Fruit fly (Drosophila melanogaster) whole organism, embryonic: ENCODE data around the gene CG7183.

Experiments used
- Abd-B ChIP-seq: fragments of 200-800 bp; sonication (Bioruptor generic); optimal IDR thresholded peaks from 2 replicates; lab custom pipeline; 2018; ENCODE audit warnings: missing biosample characterization, mild to moderate bottlenecking, missing genetic modification characterization, moderate library complexity
- B-H2 ChIP-seq: fragments of 200-800 bp; sonication (Bioruptor generic); optimal IDR thresholded peaks from 2 replicates; lab custom pipeline; 2018; ENCODE audit warnings: missing biosample characterization, mild to moderate bottlenecking, missing genetic modification characterization
- CG10366 ChIP-seq: fragments of 200-800 bp; sonication (Bioruptor generic); IDR thresholded peaks from 2 replicates; pipeline ENCODE4 v1.3.6; 2022; ENCODE audit warnings: missing biosample characterization, missing genetic modification characterization
- CG10543 ChIP-seq: fragments of 200-800 bp; sonication (Bioruptor generic); optimal IDR thresholded peaks from 3 replicates; lab custom pipeline; 2017; ENCODE audit warnings: missing biosample characterization, mild to moderate bottlenecking, missing genetic modification characterization, moderate library complexity
- CG12219 ChIP-seq: fragments of 200-800 bp; sonication (Bioruptor generic); optimal IDR thresholded peaks from 3 replicates; lab custom pipeline; 2018; ENCODE audit warnings: missing biosample characterization, mild to moderate bottlenecking, missing genetic modification characterization
- CG15479 ChIP-seq: fragments of 200-800 bp; sonication (Bioruptor generic); optimal IDR thresholded peaks from 3 replicates; lab custom pipeline; 2019; ENCODE audit warnings: missing biosample characterization, mild to moderate bottlenecking, missing genetic modification characterization, moderate library complexity
- CG1647 ChIP-seq: fragments of 200-800 bp; sonication (Bioruptor generic); optimal IDR thresholded peaks from 3 replicates; lab custom pipeline; 2016; ENCODE audit warnings: missing biosample characterization, missing genetic modification characterization
- CG1832 ChIP-seq: fragments of 200-800 bp; sonication (Bioruptor generic); optimal IDR thresholded peaks from 2 replicates; lab custom pipeline; 2017; ENCODE audit warnings: missing biosample characterization, mild to moderate bottlenecking, missing genetic modification characterization, inconsistent platforms
- CG2202 ChIP-seq: fragments of 200-800 bp; sonication (Bioruptor generic); optimal IDR thresholded peaks from 2 replicates; lab custom pipeline; 2018; ENCODE audit warnings: missing biosample characterization, mild to moderate bottlenecking, missing genetic modification characterization
- CG33213 ChIP-seq: fragments of 200-800 bp; sonication (Bioruptor generic); optimal IDR thresholded peaks from 3 replicates; lab custom pipeline; 2016; ENCODE audit warnings: missing biosample characterization, missing genetic modification characterization
- CG4328 ChIP-seq: fragments of 200-800 bp; sonication (Bioruptor generic); optimal IDR thresholded peaks from 3 replicates; lab custom pipeline; 2017; ENCODE audit warnings: missing biosample characterization, missing genetic modification reagents, missing genetic modification characterization
- CG4730 ChIP-seq: fragments of 200-800 bp; sonication (Bioruptor generic); IDR thresholded peaks from 2 replicates; pipeline ENCODE4 v1.3.6; 2022; ENCODE audit warnings: missing biosample characterization, missing genetic modification characterization
- CG6689 ChIP-seq: fragments of 200-800 bp; sonication (Bioruptor generic); IDR thresholded peaks from 2 replicates; pipeline ENCODE4 v1.3.6; 2022; ENCODE audit warnings: missing biosample characterization, missing genetic modification characterization
- CG6765 ChIP-seq: fragments of 200-800 bp; sonication (Bioruptor generic); optimal IDR thresholded peaks from 3 replicates; lab custom pipeline; 2017; ENCODE audit warnings: missing biosample characterization, mild to moderate bottlenecking, missing genetic modification characterization
- CG9817 ChIP-seq: fragments of 200-800 bp; sonication (Bioruptor generic); optimal IDR thresholded peaks from 2 replicates; lab custom pipeline; 2018; ENCODE audit warnings: missing biosample characterization, mild to moderate bottlenecking, missing genetic modification characterization, moderate library complexity
- Camta ChIP-seq: fragments of 200-800 bp; sonication (Bioruptor generic); optimal IDR thresholded peaks from 2 replicates; lab custom pipeline; 2016; ENCODE audit warnings: missing biosample characterization, missing genetic modification characterization
- Dad ChIP-seq: fragments of 200-800 bp; sonication (Bioruptor generic); optimal IDR thresholded peaks from 3 replicates; lab custom pipeline; 2016; ENCODE audit warnings: missing biosample characterization, missing genetic modification characterization
- Dbx ChIP-seq: fragments of 200-800 bp; sonication (Bioruptor generic); IDR thresholded peaks from 3 replicates; pipeline ENCODE4 v1.3.6; 2022; ENCODE audit warnings: missing biosample characterization, missing genetic modification characterization
- Dip2 ChIP-seq: fragments of 200-800 bp; sonication (Bioruptor generic); IDR thresholded peaks from 2 replicates; pipeline ENCODE4 v1.3.6; 2022; ENCODE audit warnings: missing biosample characterization, missing genetic modification characterization
- Ets65A ChIP-seq: fragments of 200-800 bp; sonication (Bioruptor generic); peaks from one replicate; lab custom pipeline; 2016; ENCODE audit warnings: missing biosample characterization, missing genetic modification characterization
- Fer1 ChIP-seq: fragments of 200-800 bp; sonication (Bioruptor generic); optimal IDR thresholded peaks from 2 replicates; lab custom pipeline; 2017; ENCODE audit warnings: missing biosample characterization, mild to moderate bottlenecking, missing genetic modification characterization
- H2.0 ChIP-seq: fragments of 200-800 bp; sonication (Bioruptor generic); IDR thresholded peaks from 2 replicates; pipeline ENCODE4 v1.3.6; 2022; ENCODE audit warnings: missing biosample characterization, missing genetic modification characterization
- Hmr ChIP-seq: fragments of 200-800 bp; sonication (Bioruptor generic); optimal IDR thresholded peaks from 3 replicates; lab custom pipeline; 2017; ENCODE audit warnings: mild to moderate bottlenecking, missing biosample characterization, missing genetic modification reagents, missing genetic modification characterization
- Hsf ChIP-seq: fragments of 200-800 bp; sonication (Bioruptor generic); optimal IDR thresholded peaks from 3 replicates; lab custom pipeline; 2016; ENCODE audit warnings: missing biosample characterization, missing genetic modification characterization
- Mad ChIP-seq: fragments of 200-800 bp; sonication (Bioruptor generic); optimal IDR thresholded peaks from 2 replicates; lab custom pipeline; 2016; ENCODE audit warnings: missing biosample characterization, missing genetic modification characterization
- Mes4 ChIP-seq: fragments of 200-800 bp; sonication (Bioruptor generic); optimal IDR thresholded peaks from 2 replicates; lab custom pipeline; 2016; ENCODE audit warnings: missing biosample characterization, missing genetic modification characterization
- Mrtf ChIP-seq: fragments of 200-800 bp; sonication (Bioruptor generic); IDR thresholded peaks from 3 replicates; pipeline ENCODE4 v1.3.6; 2022; ENCODE audit warnings: missing biosample characterization, missing genetic modification characterization
- NC2β ChIP-seq: fragments of 200-800 bp; sonication (Bioruptor generic); optimal IDR thresholded peaks from 2 replicates; lab custom pipeline; 2016; ENCODE audit warnings: missing biosample characterization, missing genetic modification characterization
- NFAT ChIP-seq: fragments of 200-800 bp; sonication (Bioruptor generic); IDR thresholded peaks from 2 replicates; pipeline ENCODE4 v1.3.6; 2022; ENCODE audit warnings: missing biosample characterization, missing genetic modification characterization
- Neu2 ChIP-seq: fragments of 200-800 bp; sonication (Bioruptor generic); optimal IDR thresholded peaks from 3 replicates; lab custom pipeline; 2016; ENCODE audit warnings: missing biosample characterization, missing genetic modification characterization, borderline replicate concordance
- Oli ChIP-seq: fragments of 200-800 bp; sonication (Bioruptor generic); optimal IDR thresholded peaks from 2 replicates; lab custom pipeline; 2018; ENCODE audit warnings: missing biosample characterization, mild to moderate bottlenecking, missing genetic modification characterization, moderate library complexity
- Poxn ChIP-seq: fragments of 200-800 bp; sonication (Bioruptor generic); IDR thresholded peaks from 2 replicates; pipeline ENCODE4 v1.3.6; 2022; ENCODE audit warnings: missing biosample characterization, missing genetic modification characterization
- Ptx1 ChIP-seq: fragments of 200-800 bp; sonication (Bioruptor generic); IDR thresholded peaks from 2 replicates; pipeline ENCODE4 v1.3.6; 2022; ENCODE audit warnings: missing biosample characterization, missing genetic modification characterization
- Spps ChIP-seq: fragments of 200-800 bp; sonication (Bioruptor generic); optimal IDR thresholded peaks from 2 replicates; lab custom pipeline; 2018; ENCODE audit warnings: missing biosample characterization, mild to moderate bottlenecking, missing genetic modification characterization
- Vsx1 ChIP-seq: fragments of 200-800 bp; sonication (Bioruptor generic); optimal IDR thresholded peaks from 2 replicates; lab custom pipeline; 2017; ENCODE audit warnings: missing biosample characterization, mild to moderate bottlenecking, missing genetic modification characterization, missing genetic modification reagents
- chif ChIP-seq, 2 experiments: fragments of 200-800 bp; sonication (Bioruptor generic); optimal IDR thresholded peaks; 3 replicates each; lab custom pipeline; 2016; ENCODE audit warnings: missing biosample characterization in 2 of 2, missing genetic modification characterization in 2 of 2
- crol ChIP-seq: fragments of 200-800 bp; sonication (Bioruptor generic); IDR thresholded peaks from 2 replicates; pipeline ENCODE4 v1.3.6; 2022; ENCODE audit warnings: missing biosample characterization, missing genetic modification characterization
- da ChIP-seq: fragments of 200-800 bp; sonication (Bioruptor generic); optimal IDR thresholded peaks from 2 replicates; lab custom pipeline; 2016; ENCODE audit warnings: missing biosample characterization, missing genetic modification characterization
- fd64A ChIP-seq: fragments of 200-800 bp; sonication (Bioruptor generic); optimal IDR thresholded peaks from 3 replicates; lab custom pipeline; 2018; ENCODE audit warnings: missing biosample characterization, mild to moderate bottlenecking, missing genetic modification characterization
- gcm2 ChIP-seq: fragments of 200-800 bp; sonication (Bioruptor generic); optimal IDR thresholded peaks from 2 replicates; lab custom pipeline; 2016; ENCODE audit warnings: missing biosample characterization, missing genetic modification characterization
- gfzf ChIP-seq: fragments of 200-800 bp; sonication (Bioruptor generic); optimal IDR thresholded peaks from 2 replicates; lab custom pipeline; 2016; ENCODE audit warnings: missing biosample characterization, mild to moderate bottlenecking, missing genetic modification characterization, moderate library complexity
- gro ChIP-seq: fragments of 200-800 bp; sonication (Bioruptor generic); optimal IDR thresholded peaks from 2 replicates; lab custom pipeline; 2016; ENCODE audit warnings: missing biosample characterization, missing genetic modification characterization
- kay ChIP-seq: fragments of 200-800 bp; sonication (Bioruptor generic); optimal IDR thresholded peaks from 2 replicates; lab custom pipeline; 2016; ENCODE audit warnings: missing biosample characterization, missing genetic modification characterization
- lab ChIP-seq: fragments of 200-800 bp; sonication (Bioruptor generic); optimal IDR thresholded peaks from 3 replicates; lab custom pipeline; 2017; ENCODE audit warnings: missing biosample characterization, missing genetic modification characterization, mild to moderate bottlenecking, moderate library complexity, missing genetic modification reagents
- phol ChIP-seq: fragments of 200-800 bp; sonication (Bioruptor generic); optimal IDR thresholded peaks from 3 replicates; lab custom pipeline; 2018; ENCODE audit warnings: missing biosample characterization, mild to moderate bottlenecking, missing genetic modification characterization, moderate library complexity
- pum ChIP-seq: fragments of 200-800 bp; sonication (Bioruptor generic); optimal IDR thresholded peaks from 2 replicates; lab custom pipeline; 2016; ENCODE audit warnings: missing biosample characterization, missing genetic modification characterization
- sd ChIP-seq: fragments of 200-800 bp; sonication (Bioruptor generic); optimal IDR thresholded peaks from 3 replicates; lab custom pipeline; 2018; ENCODE audit warnings: missing biosample characterization, mild to moderate bottlenecking, missing genetic modification characterization, moderate library complexity
- slou ChIP-seq: fragments of 200-800 bp; sonication (Bioruptor generic); optimal IDR thresholded peaks from 3 replicates; lab custom pipeline; 2016; ENCODE audit warnings: missing biosample characterization, missing genetic modification characterization
- trem ChIP-seq: fragments of 200-800 bp; optimal IDR thresholded peaks from 3 replicates; lab custom pipeline; 2019; ENCODE audit warnings: missing biosample characterization, mild to moderate bottlenecking, missing genetic modification characterization, moderate library complexity
- trh ChIP-seq: fragments of 200-800 bp; sonication (Bioruptor generic); optimal IDR thresholded peaks from 2 replicates; lab custom pipeline; 2016; ENCODE audit warnings: missing biosample characterization, missing genetic modification characterization
- tup ChIP-seq: fragments of 200-800 bp; sonication (Bioruptor generic); optimal IDR thresholded peaks from 2 replicates; lab custom pipeline; 2016; ENCODE audit warnings: missing biosample characterization, mild to moderate bottlenecking, missing genetic modification characterization, moderate library complexity
- vfl ChIP-seq: fragments of 200-800 bp; sonication (Bioruptor generic); optimal IDR thresholded peaks from 2 replicates; lab custom pipeline; 2016; ENCODE audit warnings: missing biosample characterization, missing genetic modification characterization

The CG7183 gene

DNA sequence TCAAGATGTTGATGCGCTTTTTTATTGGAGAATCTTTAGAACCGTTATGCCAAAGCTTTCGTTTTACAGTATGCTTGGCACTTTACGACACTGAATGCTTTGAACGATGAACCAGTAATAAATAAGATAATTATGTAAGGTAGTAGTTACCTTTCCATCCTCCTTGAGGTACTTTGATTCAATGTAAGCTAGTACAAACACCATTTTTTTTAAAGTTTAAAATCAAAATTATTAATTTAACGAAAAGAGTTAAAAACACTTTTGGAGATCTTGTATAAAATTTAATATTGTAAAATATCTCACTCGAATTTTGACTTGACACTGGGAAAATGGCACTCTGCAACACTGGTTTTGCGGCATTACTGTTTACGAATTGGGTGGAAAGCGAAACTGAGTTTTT lies 35.1 kb downstream of the CG7183 start, which contains the start of the genes Arp5 and CG7208:
Gene Arp5 (plus strand): TSS at position 114 of the 400 bp plus-strand sequence.
Gene CG7208 (minus strand): TSS at position 331 of the 400 bp plus-strand sequence.
- TF ChIP-seq CG4328 (GFP tag; lab: Kevin White, UChicago) = peak; percentile 49
- no peak for TF ChIP-seq Vsx1 (GFP tag; lab: Kevin White, UChicago)
- peak; percentile 34 for TF ChIP-seq CG6765 (GFP tag; lab: Kevin White, UChicago)
- TF ChIP-seq lab = no peak
- TF ChIP-seq CG10543 (GFP tag; lab: Kevin White, UChicago) = peak; percentile 63
- TF ChIP-seq H2.0 (GFP tag; lab: Robert Waterston, UW) = no peak
- TF ChIP-seq tup = peak; percentile 2
- peak; percentile 23 for TF ChIP-seq trh (GFP tag; lab: Kevin White, UChicago)
- TF ChIP-seq gcm2 (GFP tag; lab: Kevin White, UChicago) = no peak
- no peak for TF ChIP-seq fd64A (GFP tag; lab: Kevin White, UChicago)
- TF ChIP-seq Hmr = peak; percentile 81
- TF ChIP-seq CG33213 = peak; percentile 53
- no peak for TF ChIP-seq CG15479
- no peak for TF ChIP-seq Dip2
- no peak for TF ChIP-seq CG4730 (GFP tag; lab: Robert Waterston, UW)
- peak; percentile 59 for TF ChIP-seq NFAT (GFP tag; lab: Robert Waterston, UW)
- no peak for TF ChIP-seq da (GFP tag; lab: Kevin White, UChicago)
- TF ChIP-seq Dad (GFP tag; lab: Kevin White, UChicago) = peak; percentile 36
- TF ChIP-seq Ptx1 (GFP tag; lab: Robert Waterston, UW) = peak; percentile 62
- TF ChIP-seq Mad (GFP tag; lab: Kevin White, UChicago) = peak; percentile 53
- TF ChIP-seq Oli = no peak
- peak; percentile 81 for TF ChIP-seq phol
- TF ChIP-seq CG10366 (GFP tag; lab: Robert Waterston, UW) = peak; percentile 48
- peak; percentile 42 for TF ChIP-seq slou (GFP tag; lab: Kevin White, UChicago)
- TF ChIP-seq gfzf (GFP tag; lab: Kevin White, UChicago) = peak; percentile 39
- TF ChIP-seq Fer1 (GFP tag; lab: Kevin White, UChicago) = peak; percentile 70
- TF ChIP-seq NC2β = peak; percentile 1
- TF ChIP-seq chif (GFP tag; optimal IDR thresholded peaks at IDR 0.05; lab: Kevin White, UChicago) = peak; percentile 40 to 61
- TF ChIP-seq CG2202 (tag; lab: Kevin White, UChicago) = no peak
- TF ChIP-seq CG12219 = peak; percentile 7
- no peak for TF ChIP-seq crol (GFP tag; lab: Robert Waterston, UW)
- TF ChIP-seq Abd-B (GFP tag; lab: Kevin White, UChicago) = peak; percentile 85
- peak; percentile 54 for TF ChIP-seq vfl (GFP tag; lab: Kevin White, UChicago)
- no peak for TF ChIP-seq sd
- peak; percentile 71 for TF ChIP-seq B-H2
- peak; percentile 82 for TF ChIP-seq Dbx (GFP tag; lab: Robert Waterston, UW)
- TF ChIP-seq kay (GFP tag; lab: Kevin White, UChicago) = peak; percentile 43
- peak; percentile 76 for TF ChIP-seq Hsf
- TF ChIP-seq CG1832 (GFP tag; lab: Kevin White, UChicago) = no peak
- TF ChIP-seq trem (tag; lab: Kevin White, UChicago) = peak; percentile 58
- TF ChIP-seq Neu2 (GFP tag; lab: Kevin White, UChicago) = no peak
- TF ChIP-seq Spps (tag; lab: Kevin White, UChicago) = peak; percentile 29
- TF ChIP-seq Mes4 (GFP tag; lab: Kevin White, UChicago) = peak; percentile 11
- no peak for TF ChIP-seq Poxn (GFP tag; lab: Robert Waterston, UW)
- peak; percentile 48 for TF ChIP-seq pum (GFP tag; lab: Kevin White, UChicago)
- TF ChIP-seq Ets65A (GFP tag; lab: Kevin White, UChicago) = peak; percentile 90
- peak; percentile 70 for TF ChIP-seq Camta (GFP tag; lab: Kevin White, UChicago)
- peak; percentile 51 for TF ChIP-seq CG1647
- TF ChIP-seq Mrtf (GFP tag; lab: Robert Waterston, UW) = no peak
- TF ChIP-seq gro = peak; percentile 47
- TF ChIP-seq CG6689 = peak; percentile 88
- TF ChIP-seq CG9817 (tag; lab: Kevin White, UChicago) = peak; percentile 63
